Fruit fly (Drosophila melanogaster): ENCODE results near the gene CG13813.

Gene CG13813

dm6 chr3L:20185206-20185868, 46.1 kb upstream of the CG13813 start (continued):
- TF ChIP-seq zfh2 (GFP tag; optimal IDR thresholded peaks at IDR 0.05), result peak; percentile 49
- peak; percentile 29 for TF ChIP-seq CG18262 (tag; optimal IDR thresholded peaks at IDR 0.05)
- peak; percentile 50 for TF ChIP-seq corto (GFP tag; optimal IDR thresholded peaks at IDR 0.05)
- TF ChIP-seq CG12769 (tag; optimal IDR thresholded peaks at IDR 0.05), result peak; percentile 49
- TF ChIP-seq CG12299 (tag; optimal IDR thresholded peaks at IDR 0.05), result peak; percentile 32
- peak; percentile 21; the same call in 1 of the 2 replicates for TF ChIP-seq CG10366 (GFP tag; IDR thresholded peaks at IDR 0.05)
- TF ChIP-seq B-H1 (GFP tag; IDR thresholded peaks at IDR 0.05), result no peak
- no peak for TF ChIP-seq Mad (GFP tag; optimal IDR thresholded peaks at IDR 0.05)
- TF ChIP-seq CG16863 (GFP tag; optimal IDR thresholded peaks at IDR 0.05), result peak; percentile 42
- peak; percentile 77 for TF ChIP-seq gem (tag; optimal IDR thresholded peaks at IDR 0.05)
- TF ChIP-seq CG15479 (GFP tag; optimal IDR thresholded peaks at IDR 0.05), result no peak
- TF ChIP-seq CG11560 (tag; IDR thresholded peaks at IDR 0.05), result no peak
- TF ChIP-seq dpn (GFP tag; optimal IDR thresholded peaks at IDR 0.05), result peak; percentile 22 to 59
- peak; percentile 34 for TF ChIP-seq Myb (GFP tag; optimal IDR thresholded peaks at IDR 0.05)
- no peak for TF ChIP-seq Hr78 (GFP tag; optimal IDR thresholded peaks at IDR 0.05)
- peak; percentile 67 for TF ChIP-seq CG10209 (GFP tag; optimal IDR thresholded peaks at IDR 0.05)
- no peak for TF ChIP-seq fd64A (GFP tag; optimal IDR thresholded peaks at IDR 0.05)
- peak; percentile 37 for TF ChIP-seq CG13123 (GFP tag; optimal IDR thresholded peaks at IDR 0.05)
- TF ChIP-seq Ssrp (tag; optimal IDR thresholded peaks at IDR 0.05), result peak; percentile 49
- TF ChIP-seq Sox102F (GFP tag; optimal IDR thresholded peaks at IDR 0.05), result peak; percentile 68
- no peak for TF ChIP-seq CG4854 (GFP tag; optimal IDR thresholded peaks at IDR 0.05)
- TF ChIP-seq Ptx1 (GFP tag; IDR thresholded peaks at IDR 0.05), result peak; percentile 47; the same call in 1 of the 2 replicates
- peak; percentile 58 for TF ChIP-seq CG14014 (GFP tag; IDR thresholded peaks at IDR 0.05)
- peak; percentile 4 for TF ChIP-seq Dad (GFP tag; optimal IDR thresholded peaks at IDR 0.05)
- peak; percentile 32; the same call in 1 of the 3 replicates for TF ChIP-seq CG14050 (GFP tag; IDR thresholded peaks at IDR 0.05)
- TF ChIP-seq Fer3 (tag; optimal IDR thresholded peaks at IDR 0.05), result peak; percentile 42
- peak; percentile 0 for TF ChIP-seq Nf-YB (GFP tag; optimal IDR thresholded peaks at IDR 0.05)
- TF ChIP-seq CG13775 (GFP tag; optimal IDR thresholded peaks at IDR 0.05), result peak; percentile 75
- TF ChIP-seq ewg (GFP tag; optimal IDR thresholded peaks at IDR 0.05), result peak; percentile 32
- TF ChIP-seq bab2 (GFP tag; optimal IDR thresholded peaks at IDR 0.05), result peak; percentile 10
- TF ChIP-seq CG12391 (tag; optimal IDR thresholded peaks at IDR 0.05), result peak; percentile 60
- TF ChIP-seq Meics (GFP tag; optimal IDR thresholded peaks at IDR 0.05), result peak; percentile 52
- TF ChIP-seq bcd (GFP tag; optimal IDR thresholded peaks at IDR 0.05), result peak; percentile 64
- TF ChIP-seq CG10462 (GFP tag; optimal IDR thresholded peaks at IDR 0.05), result no peak
- peak; percentile 61 for TF ChIP-seq row (GFP tag; IDR thresholded peaks at IDR 0.05)
- TF ChIP-seq grau (tag; optimal IDR thresholded peaks at IDR 0.05), result peak; percentile 82
- no peak for TF ChIP-seq prd (optimal IDR thresholded peaks at IDR 0.05)
- TF ChIP-seq prd (GFP tag; IDR thresholded peaks at IDR 0.05), result no peak
- TF ChIP-seq CG10431 (GFP tag; optimal IDR thresholded peaks at IDR 0.05), result no peak
- TF ChIP-seq wek (GFP tag; optimal IDR thresholded peaks at IDR 0.05), result no peak
- no peak for TF ChIP-seq CG1647 (GFP tag; optimal IDR thresholded peaks at IDR 0.05)
- peak in 1 of 2 experiments; percentile 12 for TF ChIP-seq crp (GFP tag; optimal IDR thresholded peaks at IDR 0.05)
- TF ChIP-seq Atf3 (GFP tag; optimal IDR thresholded peaks at IDR 0.05), result no peak
- TF ChIP-seq az2 (GFP tag; optimal IDR thresholded peaks at IDR 0.05), result peak; percentile 40
- TF ChIP-seq CG8388 (GFP tag; optimal IDR thresholded peaks at IDR 0.05), result peak; percentile 12
- TF ChIP-seq CG7786 (GFP tag; optimal IDR thresholded peaks at IDR 0.05), result peak; percentile 63
- TF ChIP-seq CG3838 (GFP tag; optimal IDR thresholded peaks at IDR 0.05), result peak; percentile 8
- TF ChIP-seq CG14860 (GFP tag; IDR thresholded peaks at IDR 0.05; ENCODE audit: partially characterized antibody), result no peak
- TF ChIP-seq pfk (GFP tag; optimal IDR thresholded peaks at IDR 0.05), result no peak
